Worm (Caenorhabditis elegans): ENCODE results near the gene Y76B12C.8.

DNA sequence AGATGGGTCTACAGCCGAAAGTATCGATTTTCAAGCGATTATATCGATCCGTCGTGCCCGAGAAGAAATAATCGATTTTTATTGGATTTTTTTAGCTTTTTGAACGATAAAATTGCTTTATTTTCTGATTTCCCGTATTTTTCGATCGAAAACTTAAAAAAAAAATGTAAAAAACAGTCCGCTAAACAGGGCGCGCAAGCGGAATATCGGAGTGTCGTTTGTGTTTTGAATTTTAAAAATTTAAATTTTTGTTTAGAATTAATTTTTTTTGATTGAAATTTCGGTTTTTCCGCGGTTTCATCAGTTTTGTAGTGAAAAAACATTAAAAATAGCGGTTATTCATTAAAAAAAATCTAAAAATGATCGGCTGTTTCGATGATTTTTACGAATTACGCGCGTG, 9.6 kb upstream of the Y76B12C.8 start:
- TF ChIP-seq flt-1 (GFP tag; IDR thresholded peaks at IDR 0.05) = no peak
- no peak for TF ChIP-seq aly-1 (tag; optimal IDR thresholded peaks at IDR 0.05)
- TF ChIP-seq ets-7 (tag; optimal IDR thresholded peaks at IDR 0.05) = no peak

All from whole organism, early embryonic.